Fruit fly (Drosophila melanogaster): ENCODE data around the gene CG17597.
A peak's percentile ranks its signal among the peaks of the same experiment; 100 is the strongest.

CG17597 gene

DNA sequence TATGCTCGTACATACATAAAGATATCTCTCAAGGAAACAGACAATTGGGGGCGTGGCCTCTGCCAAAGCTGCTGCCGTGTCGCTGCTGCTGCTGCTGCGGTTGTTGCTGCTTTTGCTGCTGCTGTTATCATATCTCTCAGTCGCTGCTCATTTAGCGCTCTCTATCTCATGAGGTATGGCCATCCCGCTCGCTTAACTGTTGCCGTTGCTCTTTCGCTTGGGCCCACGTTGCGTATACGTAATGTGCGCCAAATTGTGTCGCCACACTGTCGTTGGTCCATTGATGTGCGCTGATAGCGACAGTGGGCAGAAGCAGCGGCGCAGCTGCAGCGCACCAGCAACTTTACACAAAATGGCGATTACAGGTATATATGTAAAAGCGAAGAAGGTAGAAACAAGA is 34.5 kb downstream of the CG17597 start (continued):
- TF ChIP-seq NK7.1 (GFP tag; optimal IDR thresholded peaks at IDR 0.05) (no peak), CG8478 (optimal IDR thresholded peaks at IDR 0.05) (peak; percentile 64), lmd (GFP tag; IDR thresholded peaks at IDR 0.05) (no peak), Oli (tag; optimal IDR thresholded peaks at IDR 0.05) (no peak), CG6854 (GFP tag; optimal IDR thresholded peaks at IDR 0.05) (no peak), Dfd (GFP tag; optimal IDR thresholded peaks at IDR 0.05) (no peak), nerfin-1 (tag; optimal IDR thresholded peaks at IDR 0.05) (no peak), onecut (GFP tag; IDR thresholded peaks at IDR 0.05) (no peak), CG34422 (GFP tag; IDR thresholded peaks at IDR 0.05) (no peak), pho (GFP tag; optimal IDR thresholded peaks at IDR 0.05) (no peak), CG3995 (GFP tag; optimal IDR thresholded peaks at IDR 0.05) (no peak), CG2202 (tag; optimal IDR thresholded peaks at IDR 0.05) (no peak), B-H1 (GFP tag; IDR thresholded peaks at IDR 0.05) (no peak), ci (GFP tag; IDR thresholded peaks at IDR 0.05) (no peak), CG11247 (GFP tag; IDR thresholded peaks at IDR 0.05) (no peak), repo (GFP tag; optimal IDR thresholded peaks at IDR 0.05) (no peak), eyg (GFP tag; optimal IDR thresholded peaks at IDR 0.05) (no peak), trem (tag; optimal IDR thresholded peaks at IDR 0.05) (no peak), chm (GFP tag; IDR thresholded peaks at IDR 0.05) (no peak), cato (GFP tag; optimal IDR thresholded peaks at IDR 0.05; ENCODE audit: borderline replicate concordance) (no peak), ttk (GFP tag; IDR thresholded peaks at IDR 0.05) (no peak), Atf-2 (GFP tag; optimal IDR thresholded peaks at IDR 0.05) (no peak), jumu (GFP tag; optimal IDR thresholded peaks at IDR 0.05) (no peak), CG34224 (GFP tag; IDR thresholded peaks at IDR 0.05; ENCODE audit: partially characterized antibody) (no peak), CG12155 (GFP tag; optimal IDR thresholded peaks at IDR 0.05) (no peak), CG9609 (GFP tag; optimal IDR thresholded peaks at IDR 0.05) (no peak), kay (GFP tag; optimal IDR thresholded peaks at IDR 0.05) (no peak), CG15011 (GFP tag; optimal IDR thresholded peaks at IDR 0.05) (no peak), Trl (optimal IDR thresholded peaks at IDR 0.05) (peak in 1 of 2 experiments; percentile 87), Trl (GFP tag; optimal IDR thresholded peaks at IDR 0.05) (no peak), fd102C (GFP tag; optimal IDR thresholded peaks at IDR 0.05) (no peak), tna (GFP tag; IDR thresholded peaks at IDR 0.05; ENCODE audit: partially characterized antibody) (no peak), Dip3 (GFP tag; optimal IDR thresholded peaks at IDR 0.05) (no peak), Dp (GFP tag; optimal IDR thresholded peaks at IDR 0.05) (no peak), MTF-1 (GFP tag; optimal IDR thresholded peaks at IDR 0.05; ENCODE audit: borderline replicate concordance) (no peak), CG6175 (GFP tag; IDR thresholded peaks at IDR 0.05) (0 out of 3 replicates have a peak, but pooled peaks have one; percentile 41), Nf-YB (GFP tag; optimal IDR thresholded peaks at IDR 0.05) (peak; percentile 64), gro (GFP tag; optimal IDR thresholded peaks at IDR 0.05) (no peak)

DNA sequence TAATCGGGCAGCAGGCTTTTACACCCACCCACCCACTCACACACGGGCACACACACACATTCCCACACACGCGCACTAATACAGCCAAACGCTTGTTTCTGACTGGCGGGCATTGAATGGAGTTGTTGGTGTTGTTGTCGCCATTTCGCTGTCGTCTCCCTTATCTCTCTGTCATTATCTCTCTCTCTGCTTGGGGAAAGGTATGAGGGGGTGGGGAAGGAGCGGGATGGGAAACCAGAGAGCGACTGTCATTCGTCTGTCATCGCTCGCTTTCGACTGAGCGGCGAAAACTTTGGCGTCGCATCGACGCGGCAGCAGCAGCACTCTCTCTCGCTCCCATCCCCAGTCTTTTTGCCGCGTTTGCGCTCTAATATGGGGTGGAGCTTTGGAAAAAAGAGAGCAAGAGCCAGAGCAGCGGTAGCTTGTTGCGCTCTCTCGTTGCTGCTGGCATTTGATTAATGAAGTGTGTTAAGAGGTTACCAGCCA is 35.0 kb downstream of the CG17597 start:
- TF ChIP-seq CG3281 (GFP tag; optimal IDR thresholded peaks at IDR 0.05) (no peak), Dll (GFP tag; IDR thresholded peaks at IDR 0.05; ENCODE audit: partially characterized antibody) (peak; percentile 54; the same call in 2 of the 4 replicates), gsb (GFP tag; IDR thresholded peaks at IDR 0.05) (no peak), Atf-2 (GFP tag; optimal IDR thresholded peaks at IDR 0.05) (no peak), ab (GFP tag; optimal IDR thresholded peaks at IDR 0.05) (no peak), onecut (GFP tag; IDR thresholded peaks at IDR 0.05) (no peak), grn (GFP tag; optimal IDR thresholded peaks at IDR 0.05) (peak; percentile 91), CG6689 (GFP tag; IDR thresholded peaks at IDR 0.05) (no peak), p53 (GFP tag; optimal IDR thresholded peaks at IDR 0.05) (no peak), zfh2 (GFP tag; optimal IDR thresholded peaks at IDR 0.05) (no peak), sug (tag; optimal IDR thresholded peaks at IDR 0.05) (peak; percentile 35), CG12659 (GFP tag; optimal IDR thresholded peaks at IDR 0.05) (no peak), CG2712 (tag; optimal IDR thresholded peaks at IDR 0.05) (no peak), Pdp1 (GFP tag; optimal IDR thresholded peaks at IDR 0.05) (peak in 1 of 2 experiments; percentile 34), seq (GFP tag; IDR thresholded peaks at IDR 0.05) (peak; percentile 61; the same call in 1 of the 2 replicates), vvl (GFP tag; IDR thresholded peaks at IDR 0.05) (0 out of 2 replicates have a peak, but pooled peaks have one; percentile 24), CG10321 (GFP tag; IDR thresholded peaks at IDR 0.05) (no peak), CG12155 (GFP tag; optimal IDR thresholded peaks at IDR 0.05) (no peak)

All from whole organism, embryonic.